Fruit fly (Drosophila melanogaster) whole organism, embryonic: ENCODE measurements around the gene GC2.

ENCODE experiments used
- CG42726 ChIP-seq: fragments of 200-800 bp; sonication (Bioruptor generic); IDR thresholded peaks from 2 replicates; pipeline ENCODE4 v1.3.6; 2022; ENCODE audit warnings: missing biosample characterization, missing genetic modification characterization; ENCODE audit not compliant: partially characterized antibody
- CG8478 ChIP-seq: fragments of >200 bp; optimal IDR thresholded peaks from 2 replicates; lab custom pipeline; 2018
- Med ChIP-seq: fragments of 200-800 bp; sonication (Bioruptor generic); peaks from one replicate; lab custom pipeline; 2016; ENCODE audit warnings: missing biosample characterization, missing genetic modification characterization, mild to moderate bottlenecking, inconsistent platforms, moderate library complexity
- Ravus ChIP-seq: fragments of 200-800 bp; sonication (Bioruptor generic); IDR thresholded peaks from 2 replicates; pipeline ENCODE4 v1.3.6; 2022; ENCODE audit warnings: missing biosample characterization, missing genetic modification characterization
- ewg ChIP-seq: fragments of 200-800 bp; sonication (Bioruptor generic); optimal IDR thresholded peaks from 3 replicates; lab custom pipeline; 2017; ENCODE audit warnings: mild to moderate bottlenecking, missing biosample characterization, missing genetic modification reagents, missing genetic modification characterization
- gcm2 ChIP-seq: fragments of 200-800 bp; sonication (Bioruptor generic); optimal IDR thresholded peaks from 2 replicates; lab custom pipeline; 2016; ENCODE audit warnings: missing biosample characterization, missing genetic modification characterization
- gsb ChIP-seq: fragments of 200-800 bp; sonication (Bioruptor generic); IDR thresholded peaks from 2 replicates; pipeline ENCODE4 v1.3.6; 2022; ENCODE audit warnings: missing biosample characterization, missing genetic modification characterization
- ken ChIP-seq: fragments of 200-800 bp; sonication (Bioruptor generic); IDR thresholded peaks from 3 replicates; pipeline ENCODE4 v1.3.6; 2022; ENCODE audit warnings: missing biosample characterization, missing genetic modification characterization
- nom ChIP-seq: fragments of 200-800 bp; sonication (Bioruptor generic); optimal IDR thresholded peaks from 2 replicates; lab custom pipeline; 2017; ENCODE audit warnings: missing biosample characterization, missing genetic modification characterization, mild to moderate bottlenecking, moderate library complexity, missing genetic modification reagents
- otp ChIP-seq: fragments of 200-800 bp; sonication (Bioruptor generic); IDR thresholded peaks from 3 replicates; pipeline ENCODE4, ENCODE4 v1.3.6; 2022; ENCODE audit warnings: missing biosample characterization, missing genetic modification characterization
- zen2 ChIP-seq: fragments of 200-800 bp; sonication (Bioruptor generic); IDR thresholded peaks from 3 replicates; pipeline ENCODE4 v1.3.6; 2022; ENCODE audit warnings: missing biosample characterization, missing genetic modification characterization; ENCODE audit not compliant: partially characterized antibody

- TF ChIP-seq CG42726 (GFP tag; lab: Robert Waterston, UW) (no peak), nom (GFP tag; lab: Kevin White, UChicago) (no peak), gcm2 (GFP tag; lab: Kevin White, UChicago) (no peak), zen2 (GFP tag; lab: Robert Waterston, UW) (no peak), Ravus (GFP tag; lab: Robert Waterston, UW) (no peak), gsb (GFP tag; lab: Robert Waterston, UW) (no peak), ken (no peak), otp (GFP tag; lab: Robert Waterston, UW) (no peak), ewg (GFP tag; lab: Kevin White, UChicago) (no peak), CG8478 (lab: Kevin White, UChicago) (no peak), Med (GFP tag; lab: Kevin White, UChicago) (no peak)
Observed at dm6 chr3R:12005417-12005816, 33.9 kb downstream of the GC2 start, which contains the start of gene Tk.
